Worm (Caenorhabditis elegans): ENCODE data around the gene npl-4.1.
"Not testable (repeated sequence)": the region's sequence is repeated elsewhere in the genome, so short reads cannot be mapped to it uniquely, and the experiment has no call there.

npl-4.1 gene

DNA sequence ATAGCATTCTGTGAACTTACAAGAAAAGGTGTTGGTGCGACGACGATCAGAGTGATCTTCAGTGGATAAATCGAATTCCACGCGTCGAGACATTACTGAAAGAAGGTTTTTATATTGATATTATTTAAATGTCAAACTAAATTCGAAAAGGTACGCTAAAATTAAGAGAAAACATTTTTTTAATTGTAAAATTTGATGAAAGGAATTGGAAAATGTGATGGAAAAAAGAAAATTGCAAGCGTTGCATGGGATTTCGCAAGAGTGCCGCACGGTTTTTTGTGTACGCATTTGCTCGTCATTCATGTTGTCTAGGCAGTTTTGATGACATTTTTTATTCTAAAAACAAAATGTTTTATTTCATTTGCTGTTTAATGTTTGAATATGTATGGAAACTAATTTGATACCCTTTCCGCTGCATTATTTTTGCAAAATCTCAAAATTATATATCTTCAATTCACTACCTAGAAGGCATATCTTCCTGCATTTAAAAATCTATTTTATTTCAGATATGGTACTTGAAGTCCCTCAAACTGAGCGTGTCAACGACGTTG lies at the start of gene npl-4.1, which contains the start of gene F59E12.6:
TSS of gene npl-4.1 (plus strand) at position 501 of the 551 bp plus-strand sequence.
TSS of gene F59E12.6 (minus strand) at position 101 of the 551 bp plus-strand sequence.
- TF ChIP-seq W03F9.2, him-1, dao-5 (tag; optimal IDR thresholded peaks at IDR 0.05): not testable (repeated sequence)

DNA sequence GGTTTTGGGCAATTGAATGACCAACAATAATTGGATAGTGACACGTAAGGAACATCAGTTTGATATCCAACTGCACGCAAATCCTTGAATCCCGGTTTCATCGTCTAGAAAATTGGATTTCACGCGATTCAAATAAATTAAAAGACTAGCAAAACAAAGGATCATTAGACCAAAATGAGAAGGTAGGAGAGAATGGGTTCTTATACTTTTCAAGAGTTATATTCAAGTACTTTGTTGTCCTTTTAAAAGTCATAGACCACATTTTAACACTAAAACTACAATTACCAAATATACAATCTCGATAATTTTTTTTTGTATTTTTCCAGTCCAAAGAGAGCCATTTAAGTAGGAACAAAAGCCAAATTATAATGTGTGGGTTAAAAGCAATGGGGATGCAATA lies 48.8 kb upstream of the npl-4.1 start, which contains the start of gene T25E4.2:
TSS of gene T25E4.2 (minus strand) at position 101 of the 400 bp plus-strand sequence.
- TF ChIP-seq W03F9.2 (tag; optimal IDR thresholded peaks at IDR 0.05) (no peak), him-1 (tag; optimal IDR thresholded peaks at IDR 0.05) (no peak), dao-5 (tag; optimal IDR thresholded peaks at IDR 0.05) (no peak)

DNA sequence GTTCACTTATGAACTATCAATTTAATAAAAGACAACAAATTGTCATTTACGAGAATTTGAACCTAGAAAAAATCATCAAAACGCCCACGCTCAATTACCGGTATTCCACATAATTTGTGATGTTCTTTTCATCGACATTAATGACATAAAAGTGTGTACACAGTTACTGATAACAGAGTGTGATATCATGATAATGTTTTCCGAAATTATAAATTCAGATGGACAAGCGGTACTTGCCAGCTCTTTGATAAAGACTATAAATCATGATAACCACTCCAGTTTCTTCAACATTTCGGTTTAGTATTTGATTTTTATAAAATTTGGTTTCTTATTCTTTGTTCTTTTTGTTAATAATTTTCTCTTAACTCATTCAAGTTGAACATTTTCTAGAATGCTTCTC lies 45.4 kb upstream of the npl-4.1 start, which contains the start of gene lys-8:
TSS of gene lys-8 (plus strand) at position 391 of the 400 bp plus-strand sequence.
- TF ChIP-seq W03F9.2 (tag; optimal IDR thresholded peaks at IDR 0.05) (no peak), him-1 (tag; optimal IDR thresholded peaks at IDR 0.05) (no peak), dao-5 (tag; optimal IDR thresholded peaks at IDR 0.05) (no peak)

DNA sequence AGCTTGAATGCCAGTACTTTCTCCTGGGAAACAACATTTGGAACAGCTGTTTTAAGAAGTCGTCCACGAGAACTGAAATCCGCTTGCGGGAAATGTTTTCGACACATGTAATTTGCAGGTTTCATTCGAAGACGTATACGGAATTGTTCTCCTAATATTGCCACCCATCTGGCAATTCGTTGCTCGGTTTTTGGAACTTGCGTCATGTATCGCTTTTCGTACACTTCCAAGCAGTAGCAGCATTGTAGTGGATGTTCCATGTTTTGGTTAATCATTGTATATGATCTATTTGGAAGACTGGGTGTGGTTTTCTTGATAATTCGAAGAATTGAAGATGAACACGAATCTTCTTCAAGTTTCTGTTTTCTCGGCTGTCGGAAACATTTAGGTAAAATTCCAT lies 43.4 kb upstream of the npl-4.1 start:
- TF ChIP-seq him-1 (tag; optimal IDR thresholded peaks at IDR 0.05): no peak
- no peak for TF ChIP-seq W03F9.2 (tag; optimal IDR thresholded peaks at IDR 0.05)
- no peak for TF ChIP-seq dao-5 (tag; optimal IDR thresholded peaks at IDR 0.05)

DNA sequence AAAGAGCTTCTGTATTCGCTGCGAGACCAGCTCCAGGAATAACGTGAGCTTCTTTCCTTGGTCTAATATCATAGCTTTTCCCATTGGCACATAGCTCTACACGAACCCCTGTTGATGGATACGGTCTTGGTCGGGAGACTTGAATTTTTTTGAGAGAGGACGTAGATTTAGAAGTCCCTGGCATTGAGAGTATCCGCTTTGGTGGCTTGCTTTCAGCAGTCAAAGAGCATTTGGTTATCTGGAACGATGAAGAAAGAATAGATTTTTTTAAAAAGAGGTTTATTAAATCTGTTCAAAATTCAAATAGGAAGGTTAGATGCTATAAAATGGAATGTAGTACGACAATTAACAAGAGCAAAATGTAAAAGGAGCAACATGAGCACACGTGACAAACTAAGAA lies 41.5 kb upstream of the npl-4.1 start, which contains the start of gene C17G10.13:
TSS of gene C17G10.13 (minus strand) at position 101 of the 400 bp plus-strand sequence.
- no peak for TF ChIP-seq him-1 (tag; optimal IDR thresholded peaks at IDR 0.05)
- no peak for TF ChIP-seq dao-5 (tag; optimal IDR thresholded peaks at IDR 0.05)
- no peak for TF ChIP-seq W03F9.2 (tag; optimal IDR thresholded peaks at IDR 0.05)

DNA sequence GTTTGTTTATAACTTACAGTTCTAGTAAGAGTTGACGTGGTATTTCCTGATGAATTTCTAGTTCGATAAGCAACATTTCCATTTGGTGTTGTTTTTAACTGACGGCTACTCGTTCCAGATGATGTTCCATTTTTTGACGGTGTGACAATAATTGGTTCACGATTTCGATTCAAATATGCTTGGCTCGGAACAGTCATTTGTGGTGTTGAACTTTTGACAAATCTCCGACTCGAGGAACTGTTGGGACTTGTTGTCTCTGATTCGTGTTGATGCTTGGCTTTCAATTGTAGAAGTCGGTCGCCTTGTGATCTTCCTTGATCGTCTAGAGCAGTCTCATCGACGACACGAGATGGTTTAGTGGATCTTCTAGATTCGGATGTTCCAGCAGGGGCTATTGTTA lies 39.6 kb upstream of the npl-4.1 start:
- TF ChIP-seq W03F9.2 (tag; optimal IDR thresholded peaks at IDR 0.05) (no peak), dao-5 (tag; optimal IDR thresholded peaks at IDR 0.05) (no peak), him-1 (tag; optimal IDR thresholded peaks at IDR 0.05) (no peak)

DNA sequence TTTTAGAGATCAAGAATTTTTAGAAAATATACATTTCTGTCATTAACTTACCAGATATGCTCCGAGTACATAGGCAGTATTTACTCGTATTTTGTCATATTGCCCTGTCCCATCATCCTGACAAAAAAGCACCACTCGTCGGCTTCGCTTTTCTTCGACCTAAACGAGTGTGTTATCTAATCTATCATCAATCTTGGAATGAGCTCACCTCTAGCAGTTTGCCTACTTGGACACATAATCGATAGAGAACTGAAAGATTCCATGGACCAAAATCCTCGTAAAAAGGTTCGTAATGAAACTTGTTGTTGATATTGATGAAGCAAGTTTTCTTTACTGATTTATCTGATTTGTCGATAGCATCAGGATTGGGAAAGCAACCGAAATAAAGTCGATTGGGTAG lies 38.3 kb upstream of the npl-4.1 start:
- TF ChIP-seq W03F9.2 (tag; optimal IDR thresholded peaks at IDR 0.05) (no peak), dao-5 (tag; optimal IDR thresholded peaks at IDR 0.05) (no peak), him-1 (tag; optimal IDR thresholded peaks at IDR 0.05) (no peak)

DNA sequence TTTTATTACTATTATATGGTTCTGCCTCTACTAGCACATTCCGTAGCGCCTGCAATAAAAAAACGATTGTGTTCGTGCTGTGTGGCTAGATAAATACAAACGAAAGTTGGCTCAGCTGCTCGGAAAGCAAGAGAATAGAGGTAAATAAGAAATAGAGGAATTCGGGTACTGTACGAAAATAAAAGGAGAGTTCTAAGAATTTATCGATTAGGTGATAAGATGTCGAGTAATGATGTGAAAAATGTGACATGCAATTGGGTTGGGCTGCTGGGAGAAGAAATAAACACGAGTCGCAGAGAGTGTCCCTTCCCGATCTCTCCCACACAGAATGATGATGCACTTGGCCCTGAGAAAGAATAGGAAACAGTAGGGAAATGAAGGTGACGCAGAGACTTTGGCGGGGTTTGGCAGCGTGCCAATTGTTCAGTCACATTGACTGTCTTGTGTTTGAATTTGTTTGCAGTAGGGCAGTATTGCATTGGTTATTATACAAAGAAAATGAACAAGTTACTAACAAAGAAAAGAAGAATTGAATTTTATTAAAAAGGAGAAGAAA lies 37.7 kb upstream of the npl-4.1 start, which contains the start of gene cdc-14:
TSS of gene cdc-14 (minus strand) at position 51 of the 556 bp plus-strand sequence.
- TF ChIP-seq dao-5 (tag; optimal IDR thresholded peaks at IDR 0.05): no peak
- TF ChIP-seq W03F9.2 (tag; optimal IDR thresholded peaks at IDR 0.05): peak; percentile 57

DNA sequence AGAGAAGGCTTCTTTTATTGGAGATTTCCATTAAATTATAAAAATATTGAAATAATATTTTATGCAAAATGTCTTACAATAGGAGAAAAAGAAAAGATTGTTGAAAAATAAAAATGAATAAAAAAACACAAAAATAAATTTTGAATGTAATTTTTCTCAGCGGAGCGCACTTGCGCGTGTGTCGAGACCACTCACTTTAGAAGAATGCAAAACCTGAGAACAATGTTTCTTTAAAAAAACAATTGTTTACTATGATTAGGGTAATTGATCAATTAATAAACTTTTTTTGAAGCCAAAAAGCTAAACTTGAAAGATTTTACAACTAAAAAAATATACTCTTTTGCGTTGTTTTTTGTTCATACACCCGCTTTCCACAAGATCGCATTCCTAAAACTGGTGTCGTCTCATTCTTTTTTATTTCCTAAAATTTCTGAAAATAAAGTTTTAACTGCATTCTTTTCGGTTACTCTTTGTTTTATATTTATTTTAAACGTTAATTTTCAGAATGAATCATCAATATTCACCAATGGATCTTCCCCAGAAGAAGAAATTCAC lies 36.9 kb upstream of the npl-4.1 start, which contains the start of gene ttc-4:
TSS of gene ttc-4 (plus strand) at position 505 of the 555 bp plus-strand sequence.
- TF ChIP-seq W03F9.2 (tag; optimal IDR thresholded peaks at IDR 0.05): peak; percentile 57
- no peak for TF ChIP-seq him-1 (tag; optimal IDR thresholded peaks at IDR 0.05)

DNA sequence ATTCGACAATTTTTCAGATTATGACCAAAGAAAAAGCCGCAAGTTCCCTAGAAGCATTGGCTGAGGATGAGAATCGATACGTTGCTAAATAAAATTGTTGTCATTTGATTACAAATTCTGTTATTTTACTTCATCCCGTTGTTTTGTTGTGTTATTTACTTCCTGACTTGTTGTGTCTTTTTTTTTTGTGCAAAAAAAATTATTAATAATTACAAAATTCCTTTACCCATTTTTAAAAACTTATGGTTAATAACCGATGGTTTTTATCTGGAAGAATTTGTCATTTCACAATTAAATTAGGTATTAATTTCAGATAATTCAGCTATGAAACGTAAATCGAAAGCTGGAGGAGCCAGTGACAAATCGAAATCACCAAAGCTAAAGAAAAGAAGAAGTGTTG lies 34.9 kb upstream of the npl-4.1 start, which contains the start of gene C17G10.1:
TSS of gene C17G10.1 (plus strand) at position 301 of the 400 bp plus-strand sequence.
- no peak for TF ChIP-seq dao-5 (tag; optimal IDR thresholded peaks at IDR 0.05)
- TF ChIP-seq W03F9.2 (tag; optimal IDR thresholded peaks at IDR 0.05): no peak
- TF ChIP-seq him-1 (tag; optimal IDR thresholded peaks at IDR 0.05): no peak

DNA sequence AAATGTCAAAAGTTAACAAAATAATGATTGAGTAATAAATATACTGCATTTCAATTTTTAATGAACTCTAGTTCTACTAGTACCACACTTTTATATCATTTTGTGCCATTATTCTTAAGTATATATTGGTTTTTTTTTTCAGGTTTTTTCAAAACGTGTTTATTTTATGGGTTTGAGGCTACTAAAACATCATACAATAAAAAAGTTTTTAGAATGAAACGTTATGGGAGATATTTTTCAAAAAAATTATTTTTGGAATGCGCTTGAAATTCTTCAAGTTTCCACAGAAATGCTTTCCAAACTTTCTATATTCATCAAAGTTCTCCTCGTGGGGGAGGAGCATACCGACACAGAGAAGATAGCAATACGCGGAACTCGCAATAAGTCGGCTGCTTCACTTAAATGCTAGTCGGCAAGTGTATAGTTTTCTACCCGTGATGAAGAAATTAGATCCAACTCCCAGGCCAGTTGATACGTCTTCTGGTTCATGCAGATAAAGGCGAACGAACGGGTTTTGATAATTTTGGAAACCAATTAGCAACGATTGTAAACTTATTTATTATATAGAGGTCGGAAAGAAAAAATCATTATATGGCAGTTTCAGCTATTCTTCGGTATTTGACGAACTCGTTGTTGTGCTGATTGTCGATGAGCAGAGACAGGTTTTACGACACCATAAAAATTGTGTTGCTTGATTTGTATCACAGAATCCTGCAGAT lies 31.7 kb upstream of the npl-4.1 start, which contains the start of gene C17G10.10:
TSS of gene C17G10.10 (minus strand) at position 51 of the 719 bp plus-strand sequence.
- peak; percentile 32 for TF ChIP-seq W03F9.2 (tag; optimal IDR thresholded peaks at IDR 0.05)
- TF ChIP-seq dao-5 (tag; optimal IDR thresholded peaks at IDR 0.05): no peak
- TF ChIP-seq him-1 (tag; optimal IDR thresholded peaks at IDR 0.05): no peak

DNA sequence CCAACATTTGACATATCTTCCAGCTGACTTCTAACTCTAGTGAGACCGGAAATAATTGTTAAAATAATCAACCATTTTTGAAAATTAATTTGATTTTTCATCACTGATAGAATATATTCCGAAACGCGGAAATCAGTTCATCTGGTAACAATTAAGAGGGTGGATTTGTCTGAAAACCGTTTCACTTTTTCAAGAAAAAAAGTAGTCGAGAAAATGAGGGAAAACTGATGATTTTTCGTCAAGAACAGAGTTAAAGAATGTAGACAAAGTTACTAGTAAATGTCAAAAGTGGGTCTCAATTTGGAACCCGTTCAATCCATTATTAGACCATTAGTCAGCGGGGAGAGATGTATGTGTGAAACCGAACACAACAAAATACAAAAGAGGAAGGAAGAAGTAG lies 28.0 kb upstream of the npl-4.1 start, which contains the start of gene C17G10.6:
TSS of gene C17G10.6 (minus strand) at position 101 of the 400 bp plus-strand sequence.
- TF ChIP-seq dao-5 (tag; optimal IDR thresholded peaks at IDR 0.05): no peak
- TF ChIP-seq him-1 (tag; optimal IDR thresholded peaks at IDR 0.05): no peak
- TF ChIP-seq W03F9.2 (tag; optimal IDR thresholded peaks at IDR 0.05): no peak

DNA sequence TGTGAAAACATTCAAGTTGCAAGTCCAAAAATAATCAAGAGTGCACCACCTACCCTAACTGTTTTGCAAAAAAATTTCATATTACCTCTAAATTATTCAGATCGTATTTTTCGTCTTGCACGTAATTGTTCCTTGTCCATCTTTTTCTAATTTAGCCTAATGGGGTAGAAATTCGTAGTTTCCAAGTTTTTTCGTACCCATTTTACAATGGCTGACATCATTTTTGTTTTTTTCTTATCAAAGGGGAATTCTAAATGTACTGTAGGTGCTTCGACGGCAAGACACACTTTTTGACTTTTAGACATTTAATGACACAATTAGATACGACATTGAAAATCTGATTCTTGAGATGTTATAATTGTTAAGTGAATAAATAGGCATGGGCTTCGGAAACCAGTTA lies 26.7 kb upstream of the npl-4.1 start:
- TF ChIP-seq dao-5 (tag; optimal IDR thresholded peaks at IDR 0.05) (no peak), him-1 (tag; optimal IDR thresholded peaks at IDR 0.05) (no peak), W03F9.2 (tag; optimal IDR thresholded peaks at IDR 0.05) (no peak)

Data from whole organism, L4/young adult.